Worm (Caenorhabditis elegans) whole organism, L1 larva: ENCODE measurements around the gene C56A3.4.

Experiments used
- C04F5.9 ChIP-seq: sonication (generic microtip); optimal IDR thresholded peaks from 2 replicates; lab custom pipeline; 2016; ENCODE audit warnings: missing genetic modification characterization, missing compliant biosample characterization
- C16A3.4 ChIP-seq: fragments of 150-350 bp; optimal IDR thresholded peaks from 2 replicates; lab custom pipeline; 2014; ENCODE audit warnings: missing biosample characterization, missing genetic modification characterization
- C34B4.2 ChIP-seq: sonication (generic microtip); optimal IDR thresholded peaks from 2 replicates; lab custom pipeline; 2017; ENCODE audit warnings: mild to moderate bottlenecking, missing genetic modification characterization, missing compliant biosample characterization
- F16B12.6 ChIP-seq: fragments of 150-350 bp; optimal IDR thresholded peaks from 2 replicates; lab custom pipeline; 2014; ENCODE audit warnings: missing biosample characterization, missing genetic modification characterization
- Y116A8C.19 ChIP-seq: sonication (generic microtip); optimal IDR thresholded peaks from 2 replicates; lab custom pipeline; 2016; ENCODE audit warnings: missing compliant biosample characterization, missing genetic modification characterization, borderline replicate concordance
- aha-1 ChIP-seq: fragments of 150-350 bp; optimal IDR thresholded peaks from 2 replicates; lab custom pipeline; 2014; ENCODE audit warnings: missing biosample characterization, missing genetic modification characterization
- aly-2 ChIP-seq: fragments of 150-350 bp; optimal IDR thresholded peaks from 2 replicates; lab custom pipeline; 2014; ENCODE audit warnings: missing biosample characterization, missing genetic modification characterization
- ceh-63 ChIP-seq: fragments of 200-800 bp; sonication (Bioruptor generic); optimal IDR thresholded peaks from 2 replicates; lab custom pipeline; 2018; ENCODE audit warnings: mild to moderate bottlenecking, missing genetic modification characterization, missing compliant biosample characterization
- ceh-88 ChIP-seq: fragments of 200-800 bp; sonication (Bioruptor generic); IDR thresholded peaks from 2 replicates; pipeline ENCODE4 v1.3.6; 2022; ENCODE audit warnings: missing genetic modification characterization, missing compliant biosample characterization
- ceh-90 ChIP-seq: sonication (generic microtip); optimal IDR thresholded peaks from 2 replicates; lab custom pipeline; 2016; ENCODE audit warnings: missing genetic modification characterization, missing compliant biosample characterization
- dsc-1 ChIP-seq: sonication (generic microtip); optimal IDR thresholded peaks from 2 replicates; lab custom pipeline; 2016; ENCODE audit warnings: mild to moderate bottlenecking, missing genetic modification characterization, missing compliant biosample characterization
- egl-27 ChIP-seq, 2 experiments: fragments of 150-350 bp in 1 of 2; sonication (generic microtip); optimal IDR thresholded peaks; 3 replicates each; lab custom pipeline; 2017 to 2018; ENCODE audit warnings: missing biosample characterization in 2 of 2, missing genetic modification characterization in 2 of 2, missing genetic modification reagents in 2 of 2
- elt-2 ChIP-seq: sonication (generic microtip); optimal IDR thresholded peaks from 2 replicates; lab custom pipeline; 2016; ENCODE audit warnings: missing genetic modification characterization, mild to moderate bottlenecking, inconsistent platforms, missing compliant biosample characterization, missing genetic modification reagents
- fkh-8 ChIP-seq: sonication (generic microtip); optimal IDR thresholded peaks from 2 replicates; lab custom pipeline; 2016; ENCODE audit warnings: mild to moderate bottlenecking, missing genetic modification characterization, missing compliant biosample characterization
- hpl-2 ChIP-seq: fragments of 150-350 bp; optimal IDR thresholded peaks from 2 replicates; lab custom pipeline; 2014; ENCODE audit warnings: missing biosample characterization, missing genetic modification reagents, missing genetic modification characterization
- irx-1 ChIP-seq: sonication (generic microtip); optimal IDR thresholded peaks from 2 replicates; lab custom pipeline; 2016; ENCODE audit warnings: missing genetic modification characterization, missing compliant biosample characterization
- lin-14 ChIP-seq: fragments of 200-800 bp; sonication (Bioruptor generic); optimal IDR thresholded peaks from 2 replicates; lab custom pipeline; 2018; ENCODE audit warnings: mild to moderate bottlenecking, missing genetic modification characterization, moderate library complexity, missing compliant biosample characterization
- lin-15B ChIP-seq: fragments of 150-350 bp; sonication (generic microtip); optimal IDR thresholded peaks from 3 replicates; lab custom pipeline; 2014; ENCODE audit warnings: missing biosample characterization, missing genetic modification characterization
- lin-35 ChIP-seq, 2 experiments: fragments of 150-350 bp; optimal IDR thresholded peaks; 2 replicates each; lab custom pipeline; 2014; ENCODE audit warnings: missing biosample characterization in 2 of 2, missing genetic modification characterization in 2 of 2, missing genetic modification reagents in 2 of 2
- lin-39 ChIP-seq: fragments of 150-350 bp; optimal IDR thresholded peaks from 2 replicates; lab custom pipeline; 2014; ENCODE audit warnings: missing biosample characterization, missing genetic modification reagents, missing genetic modification characterization
- lir-3 ChIP-seq: sonication (generic microtip); optimal IDR thresholded peaks from 2 replicates; lab custom pipeline; 2016; ENCODE audit warnings: mild to moderate bottlenecking, missing genetic modification characterization, moderate library complexity, missing compliant biosample characterization; ENCODE audit not compliant: poor library complexity
- mab-9 ChIP-seq: fragments of 200-800 bp; sonication (Bioruptor generic); IDR thresholded peaks from 2 replicates; pipeline ENCODE4 v1.3.6; 2022; ENCODE audit warnings: missing genetic modification reagents, missing genetic modification characterization, missing compliant biosample characterization
- mdl-1 ChIP-seq, 2 experiments: fragments of 150-350 bp; optimal IDR thresholded peaks; 2 replicates each; lab custom pipeline; 2014 to 2017; ENCODE audit warnings: missing biosample characterization in 2 of 2, missing genetic modification characterization in 2 of 2, inconsistent platforms in 1 of 2
- mef-2 ChIP-seq: fragments of 150-350 bp; optimal IDR thresholded peaks from 2 replicates; lab custom pipeline; 2014; ENCODE audit warnings: missing biosample characterization, missing genetic modification characterization
- mep-1 ChIP-seq: fragments of 150-350 bp; optimal IDR thresholded peaks from 2 replicates; lab custom pipeline; 2014; ENCODE audit warnings: missing biosample characterization, missing genetic modification characterization
- nhr-12 ChIP-seq: sonication (generic microtip); optimal IDR thresholded peaks from 2 replicates; lab custom pipeline; 2017; ENCODE audit warnings: missing biosample characterization, missing genetic modification characterization
- nhr-19 ChIP-seq: fragments of 200-800 bp; sonication (Bioruptor generic); conservative IDR thresholded peaks from 2 replicates; pipeline ENCODE4 v1.3.6; 2022; ENCODE audit warnings: missing genetic modification characterization, missing compliant biosample characterization
- nhr-20 ChIP-seq: sonication (generic microtip); optimal IDR thresholded peaks from 2 replicates; lab custom pipeline; 2016; ENCODE audit warnings: mild to moderate bottlenecking, missing genetic modification characterization, missing compliant biosample characterization
- nhr-76 ChIP-seq: sonication (generic microtip); optimal IDR thresholded peaks from 2 replicates; lab custom pipeline; 2017; ENCODE audit warnings: missing biosample characterization, missing genetic modification characterization
- nhr-84 ChIP-seq: sonication (generic microtip); optimal IDR thresholded peaks from 2 replicates; lab custom pipeline; 2017; ENCODE audit warnings: missing biosample characterization, missing genetic modification characterization
- nhr-85 ChIP-seq: sonication (generic microtip); peaks from one replicate; lab custom pipeline; 2016; ENCODE audit warnings: missing genetic modification characterization, inconsistent platforms, missing compliant biosample characterization
- nhr-90 ChIP-seq: sonication (generic microtip); optimal IDR thresholded peaks from 2 replicates; lab custom pipeline; 2016; ENCODE audit warnings: mild to moderate bottlenecking, missing genetic modification characterization, missing compliant biosample characterization; ENCODE audit not compliant: poor library complexity
- pax-3 ChIP-seq: fragments of 200-800 bp; sonication (Bioruptor generic); optimal IDR thresholded peaks from 2 replicates; lab custom pipeline; 2018; ENCODE audit warnings: mild to moderate bottlenecking, missing genetic modification characterization, moderate library complexity, missing compliant biosample characterization
- skn-1 ChIP-seq: fragments of 150-350 bp; optimal IDR thresholded peaks from 2 replicates; lab custom pipeline; 2014; ENCODE audit warnings: missing biosample characterization, missing genetic modification characterization
- snpc-4 ChIP-seq: fragments of 150-350 bp; optimal IDR thresholded peaks from 2 replicates; lab custom pipeline; 2014; ENCODE audit warnings: missing biosample characterization, missing genetic modification characterization
- snu-23 ChIP-seq: sonication (generic microtip); optimal IDR thresholded peaks from 2 replicates; lab custom pipeline; 2016; ENCODE audit warnings: missing genetic modification characterization, missing compliant biosample characterization
- sox-4 ChIP-seq: sonication (generic microtip); optimal IDR thresholded peaks from 2 replicates; lab custom pipeline; 2016; ENCODE audit warnings: missing genetic modification characterization, missing compliant biosample characterization
- sup-37 ChIP-seq: fragments of 200-800 bp; sonication (Bioruptor generic); optimal IDR thresholded peaks from 2 replicates; lab custom pipeline; 2018; ENCODE audit warnings: mild to moderate bottlenecking, missing genetic modification characterization, missing compliant biosample characterization
- swsn-7 ChIP-seq: sonication (generic microtip); optimal IDR thresholded peaks from 2 replicates; lab custom pipeline; 2016; ENCODE audit warnings: missing genetic modification characterization, missing compliant biosample characterization
- tbx-2 ChIP-seq: sonication (generic microtip); optimal IDR thresholded peaks from 2 replicates; lab custom pipeline; 2016; ENCODE audit warnings: missing genetic modification characterization, missing compliant biosample characterization
- tlp-1 ChIP-seq: fragments of 150-350 bp; optimal IDR thresholded peaks from 2 replicates; lab custom pipeline; 2014; ENCODE audit warnings: missing biosample characterization, missing genetic modification characterization
- unc-130 ChIP-seq: fragments of 150-350 bp; optimal IDR thresholded peaks from 2 replicates; lab custom pipeline; 2017; ENCODE audit warnings: missing biosample characterization, missing genetic modification characterization, inconsistent platforms
- unc-30 ChIP-seq: sonication (generic microtip); optimal IDR thresholded peaks from 2 replicates; lab custom pipeline; 2017; ENCODE audit warnings: missing biosample characterization, missing genetic modification characterization
- unc-62 ChIP-seq: fragments of 150-350 bp; optimal IDR thresholded peaks from 2 replicates; lab custom pipeline; 2014; ENCODE audit warnings: missing biosample characterization, missing genetic modification reagents, missing genetic modification characterization
- vab-15 ChIP-seq: sonication (generic microtip); optimal IDR thresholded peaks from 2 replicates; lab custom pipeline; 2017; ENCODE audit warnings: missing genotype, mild to moderate bottlenecking, missing genetic modification characterization, missing compliant biosample characterization
- xbp-1 ChIP-seq: sonication (generic microtip); optimal IDR thresholded peaks from 2 replicates; lab custom pipeline; 2016; ENCODE audit warnings: missing genetic modification characterization, missing compliant biosample characterization
- zag-1 ChIP-seq: fragments of 150-350 bp; optimal IDR thresholded peaks from 2 replicates; lab custom pipeline; 2014; ENCODE audit warnings: missing biosample characterization, missing genetic modification characterization
- zip-4 ChIP-seq: fragments of 200-800 bp; sonication (Bioruptor generic); optimal IDR thresholded peaks from 2 replicates; lab custom pipeline; 2018; ENCODE audit warnings: mild to moderate bottlenecking, missing genetic modification characterization, moderate library complexity, missing compliant biosample characterization
- ztf-4 ChIP-seq: fragments of 150-350 bp; optimal IDR thresholded peaks from 2 replicates; lab custom pipeline; 2014; ENCODE audit warnings: missing biosample characterization, missing genetic modification characterization

Gene C56A3.4

ce11 chrV:13559978-13560377 is 8.4 kb upstream of the C56A3.4 start, which contains the start of gene C56A3.8:
Gene C56A3.8 (plus strand): TSS chrV:13560278.
- TF ChIP-seq lin-15B (tag; lab: Kevin White, UChicago): no peak
- TF ChIP-seq nhr-85 (tag; lab: Kevin White, UChicago): no peak
- TF ChIP-seq nhr-20 (tag; lab: Kevin White, UChicago): no peak
- no peak for TF ChIP-seq lin-35 (GFP tag; optimal IDR thresholded peaks at IDR 0.05; lab: Kevin White, UChicago)
- TF ChIP-seq aha-1 (tag; lab: Kevin White, UChicago): no peak
- TF ChIP-seq zip-4 (GFP tag; lab: Kevin White, UChicago): no peak
- TF ChIP-seq zag-1 (tag; lab: Kevin White, UChicago): no peak
- TF ChIP-seq aly-2 (tag; lab: Kevin White, UChicago): no peak
- TF ChIP-seq nhr-84 (tag; lab: Kevin White, UChicago): no peak
- TF ChIP-seq lir-3 (tag; lab: Kevin White, UChicago): no peak
- no peak for TF ChIP-seq snu-23 (GFP tag; lab: Kevin White, UChicago)
- TF ChIP-seq vab-15 (tag; lab: Kevin White, UChicago): no peak
- no peak for TF ChIP-seq fkh-8 (tag; lab: Kevin White, UChicago)
- TF ChIP-seq unc-62 (GFP tag; lab: Kevin White, UChicago): no peak
- TF ChIP-seq unc-30 (tag; lab: Kevin White, UChicago): no peak
- no peak for TF ChIP-seq ceh-90 (tag; lab: Kevin White, UChicago)

ce11 chrV:13556746-13557145 is 5.2 kb upstream of the C56A3.4 start, which contains the start of gene cav-2:
Gene cav-2 (plus strand): TSS chrV:13557104.
- TF ChIP-seq snu-23 (GFP tag; lab: Kevin White, UChicago): peak; percentile 87
- no peak for TF ChIP-seq hpl-2 (GFP tag; lab: Kevin White, UChicago)
- no peak for TF ChIP-seq ztf-4 (tag; lab: Kevin White, UChicago)
- no peak for TF ChIP-seq unc-30 (tag; lab: Kevin White, UChicago)
- TF ChIP-seq nhr-85 (tag; lab: Kevin White, UChicago): peak; percentile 96
- peak; percentile 28 for TF ChIP-seq sup-37 (GFP tag; lab: Kevin White, UChicago)
- no peak for TF ChIP-seq F16B12.6 (tag; lab: Kevin White, UChicago)
- no peak for TF ChIP-seq unc-62 (GFP tag; lab: Kevin White, UChicago)
- no peak for TF ChIP-seq egl-27 (tag; optimal IDR thresholded peaks at IDR 0.05; lab: Kevin White, UChicago)
- TF ChIP-seq zip-4 (GFP tag; lab: Kevin White, UChicago): peak; percentile 74
- TF ChIP-seq lin-14 (GFP tag; lab: Kevin White, UChicago): peak; percentile 82
- TF ChIP-seq C16A3.4 (tag; lab: Kevin White, UChicago): peak; percentile 63
- peak; percentile 88 for TF ChIP-seq xbp-1 (tag; lab: Kevin White, UChicago)
- peak; percentile 80 for TF ChIP-seq elt-2
- TF ChIP-seq aha-1 (tag; lab: Kevin White, UChicago): no peak
- TF ChIP-seq Y116A8C.19: peak; percentile 66
- no peak for TF ChIP-seq mef-2 (tag; lab: Kevin White, UChicago)
- TF ChIP-seq nhr-90 (tag; lab: Kevin White, UChicago): peak; percentile 93
- peak; percentile 68 for TF ChIP-seq mep-1
- peak; percentile 42 for TF ChIP-seq skn-1 (tag; lab: Kevin White, UChicago)
- peak; percentile 95 for TF ChIP-seq irx-1 (tag; lab: Kevin White, UChicago)
- TF ChIP-seq pax-3 (tag; lab: Kevin White, UChicago): peak; percentile 99
- no peak for TF ChIP-seq zag-1 (tag; lab: Kevin White, UChicago)
- peak; percentile 60 for TF ChIP-seq unc-130
- peak; percentile 68 for TF ChIP-seq lin-39
- TF ChIP-seq C04F5.9 (tag; lab: Kevin White, UChicago): peak; percentile 74
- peak; percentile 27 for TF ChIP-seq C34B4.2 (tag; lab: Kevin White, UChicago)
- TF ChIP-seq mab-9: peak; percentile 86
- TF ChIP-seq nhr-12 (tag; lab: Kevin White, UChicago): no peak
- TF ChIP-seq sox-4: peak; percentile 92
- no peak for TF ChIP-seq nhr-76 (tag; lab: Kevin White, UChicago)
- peak; percentile 88 for TF ChIP-seq nhr-19 (GFP tag; lab: Robert Waterston, UW)
- TF ChIP-seq tbx-2 (tag; lab: Kevin White, UChicago): peak; percentile 92
- peak in 1 of 2 experiments; percentile 50 for TF ChIP-seq mdl-1 (tag; optimal IDR thresholded peaks at IDR 0.05; lab: Kevin White, UChicago)
- TF ChIP-seq ceh-63: no peak
- peak; percentile 33 for TF ChIP-seq snpc-4
- 0 out of 2 replicates have a peak, but pooled peaks have one; percentile 29 for TF ChIP-seq ceh-88 (GFP tag; lab: Robert Waterston, UW)
- no peak for TF ChIP-seq nhr-84 (tag; lab: Kevin White, UChicago)
- TF ChIP-seq dsc-1 (tag; lab: Kevin White, UChicago): peak; percentile 96
- peak; percentile 70 for TF ChIP-seq vab-15 (tag; lab: Kevin White, UChicago)
- no peak for TF ChIP-seq aly-2 (tag; lab: Kevin White, UChicago)
- TF ChIP-seq swsn-7 (tag; lab: Kevin White, UChicago): peak; percentile 86
- TF ChIP-seq lin-35 (GFP tag; optimal IDR thresholded peaks at IDR 0.05; lab: Kevin White, UChicago): peak; percentile 96
- peak; percentile 96 for TF ChIP-seq lir-3 (tag; lab: Kevin White, UChicago)
- no peak for TF ChIP-seq tlp-1 (tag; lab: Kevin White, UChicago)
